Fruit fly (Drosophila melanogaster) whole organism, pupa: Measurements from ENCODE around the gene Cubn.

Experiments
- CG10348 ChIP-seq: fragments of 200-800 bp; sonication (Bioruptor generic); IDR thresholded peaks from 2 replicates; pipeline ENCODE4 v1.3.6; 2022; ENCODE audit warnings: missing biosample characterization, missing genetic modification characterization
- CG12605 ChIP-seq: fragments of 200-800 bp; sonication (Bioruptor generic); IDR thresholded peaks from 2 replicates; pipeline ENCODE4 v1.3.6; 2022; ENCODE audit warnings: missing biosample characterization, missing genetic modification characterization
- CG14655 ChIP-seq: fragments of 200-800 bp; sonication (Bioruptor generic); optimal IDR thresholded peaks from 3 replicates; lab custom pipeline; 2017; ENCODE audit warnings: mild to moderate bottlenecking, missing biosample characterization, missing genetic modification reagents, missing genetic modification characterization
- CG32121 ChIP-seq: fragments of 200-800 bp; sonication (Bioruptor generic); IDR thresholded peaks from 2 replicates; pipeline ENCODE4 v1.3.6; 2022; ENCODE audit warnings: missing biosample characterization, missing genetic modification characterization
- CG34367 ChIP-seq: fragments of 200-800 bp; sonication (Bioruptor generic); optimal IDR thresholded peaks from 2 replicates; lab custom pipeline; 2018; ENCODE audit warnings: missing biosample characterization, mild to moderate bottlenecking, missing genetic modification characterization
- CG4496 ChIP-seq: fragments of 200-800 bp; sonication (Bioruptor generic); IDR thresholded peaks from 3 replicates; pipeline ENCODE4 v1.3.6; 2022; ENCODE audit warnings: missing biosample characterization, missing genetic modification characterization
- CG8159 ChIP-seq: fragments of 200-800 bp; sonication (Bioruptor generic); optimal IDR thresholded peaks from 3 replicates; lab custom pipeline; 2018; ENCODE audit warnings: missing biosample characterization, mild to moderate bottlenecking, missing genetic modification characterization, moderate library complexity
- D1 ChIP-seq: fragments of 200-800 bp; sonication (Bioruptor generic); optimal IDR thresholded peaks from 2 replicates; lab custom pipeline; 2018; ENCODE audit warnings: missing biosample characterization, mild to moderate bottlenecking, missing genetic modification characterization, moderate library complexity
- Ets98B ChIP-seq: fragments of 200-800 bp; sonication (Bioruptor generic); IDR thresholded peaks from 2 replicates; pipeline ENCODE4 v1.3.6; 2022; ENCODE audit warnings: missing biosample characterization, missing genetic modification characterization
- Pif1A ChIP-seq: fragments of 200-800 bp; sonication (Bioruptor generic); optimal IDR thresholded peaks from 3 replicates; lab custom pipeline; 2016; ENCODE audit warnings: missing biosample characterization, missing genetic modification characterization
- Snoo ChIP-seq: fragments of 200-800 bp; sonication (Bioruptor generic); optimal IDR thresholded peaks from 3 replicates; lab custom pipeline; 2017; ENCODE audit warnings: missing biosample characterization, mild to moderate bottlenecking, missing genetic modification characterization, inconsistent platforms
- gl ChIP-seq: fragments of 200-800 bp; sonication (Bioruptor generic); optimal IDR thresholded peaks from 2 replicates; lab custom pipeline; 2018; ENCODE audit warnings: missing biosample characterization, mild to moderate bottlenecking, missing genetic modification characterization

DNA sequence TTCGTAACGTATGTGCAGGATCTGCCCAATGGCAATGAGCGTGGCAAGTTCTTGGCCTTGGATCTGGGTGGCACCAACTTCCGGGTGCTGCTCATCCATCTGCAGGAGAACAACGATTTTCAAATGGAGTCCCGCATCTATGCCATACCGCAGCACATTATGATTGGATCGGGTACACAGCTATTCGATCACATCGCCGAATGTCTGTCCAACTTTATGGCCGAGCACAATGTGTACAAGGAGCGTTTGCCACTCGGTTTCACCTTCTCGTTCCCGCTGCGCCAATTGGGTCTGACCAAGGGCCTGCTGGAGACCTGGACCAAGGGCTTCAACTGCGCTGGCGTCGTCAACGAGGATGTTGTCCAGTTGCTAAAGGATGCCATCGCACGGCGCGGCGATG is 15.5 kb upstream of the Cubn start:
- TF ChIP-seq CG34367 (tag; lab: Kevin White, UChicago) (no peak), CG4496 (no peak), gl (no peak), CG32121 (GFP tag; lab: Robert Waterston, UW) (no peak), CG10348 (GFP tag; lab: Robert Waterston, UW) (no peak), Pif1A (GFP tag; lab: Kevin White, UChicago) (no peak), D1 (no peak), Snoo (tag; lab: Kevin White, UChicago) (no peak), Ets98B (GFP tag; lab: Robert Waterston, UW) (no peak), CG8159 (tag; lab: Kevin White, UChicago) (no peak), CG14655 (GFP tag; lab: Kevin White, UChicago) (no peak), CG12605 (GFP tag; lab: Robert Waterston, UW) (no peak)
